Fruit fly (Drosophila melanogaster) whole organism, embryonic: ENCODE results near the gene CG31019.
A peak's percentile ranks its signal among the peaks of the same experiment; 100 is the strongest.

Experiments
- CG10366 ChIP-seq: fragments of 200-800 bp; sonication (Bioruptor generic); IDR thresholded peaks from 2 replicates; pipeline ENCODE4 v1.3.6; 2022; ENCODE audit warnings: missing biosample characterization, missing genetic modification characterization
- CG10431 ChIP-seq: fragments of 200-800 bp; sonication (Bioruptor generic); optimal IDR thresholded peaks from 3 replicates; lab custom pipeline; 2018; ENCODE audit warnings: missing biosample characterization, mild to moderate bottlenecking, missing genetic modification characterization
- CG11504 ChIP-seq: fragments of 200-800 bp; sonication (Bioruptor generic); optimal IDR thresholded peaks from 3 replicates; lab custom pipeline; 2019; ENCODE audit warnings: missing biosample characterization, mild to moderate bottlenecking, missing genetic modification characterization, moderate library complexity
- CG12391 ChIP-seq: fragments of 200-800 bp; sonication (Bioruptor generic); optimal IDR thresholded peaks from 3 replicates; lab custom pipeline; 2018; ENCODE audit warnings: missing biosample characterization, mild to moderate bottlenecking, missing genetic modification characterization, moderate library complexity
- CG15514 ChIP-seq: fragments of 200-800 bp; sonication (Bioruptor generic); optimal IDR thresholded peaks from 3 replicates; lab custom pipeline; 2017; ENCODE audit warnings: missing biosample characterization, missing genetic modification characterization, mild to moderate bottlenecking, moderate library complexity, missing genetic modification reagents
- CG1602 ChIP-seq: fragments of 200-800 bp; sonication (Bioruptor generic); optimal IDR thresholded peaks from 3 replicates; lab custom pipeline; 2016; ENCODE audit warnings: missing biosample characterization, missing genetic modification characterization
- CG17612 ChIP-seq: fragments of 200-800 bp; sonication (Bioruptor generic); IDR thresholded peaks from 2 replicates; pipeline ENCODE4 v1.3.6; 2022; ENCODE audit warnings: missing biosample characterization, missing genetic modification characterization
- CG30020 ChIP-seq: fragments of 200-800 bp; optimal IDR thresholded peaks from 2 replicates; lab custom pipeline; 2019; ENCODE audit warnings: missing biosample characterization, mild to moderate bottlenecking, missing genetic modification characterization, moderate library complexity
- CG32767 ChIP-seq: fragments of 200-800 bp; sonication (Bioruptor generic); IDR thresholded peaks from 2 replicates; pipeline ENCODE4 v1.3.6; 2022; ENCODE audit warnings: missing biosample characterization, missing genetic modification characterization
- CG3995 ChIP-seq: fragments of 200-800 bp; sonication (Bioruptor generic); optimal IDR thresholded peaks from 3 replicates; lab custom pipeline; 2016; ENCODE audit warnings: missing biosample characterization, missing genetic modification characterization
- CG4328 ChIP-seq: fragments of 200-800 bp; sonication (Bioruptor generic); optimal IDR thresholded peaks from 3 replicates; lab custom pipeline; 2017; ENCODE audit warnings: missing biosample characterization, missing genetic modification reagents, missing genetic modification characterization
- CG6254 ChIP-seq: fragments of 200-800 bp; sonication (Bioruptor generic); optimal IDR thresholded peaks from 3 replicates; lab custom pipeline; 2017; ENCODE audit warnings: mild to moderate bottlenecking, missing biosample characterization, missing genetic modification reagents, missing genetic modification characterization
- CG7928 ChIP-seq: fragments of 200-800 bp; sonication (Bioruptor generic); optimal IDR thresholded peaks from 2 replicates; lab custom pipeline; 2017; ENCODE audit warnings: missing biosample characterization, mild to moderate bottlenecking, missing genetic modification characterization
- CG7963 ChIP-seq: fragments of 200-800 bp; sonication (Bioruptor generic); IDR thresholded peaks from 3 replicates; pipeline ENCODE4 v1.3.6; 2022; ENCODE audit warnings: missing biosample characterization, missing genetic modification characterization; ENCODE audit not compliant: partially characterized antibody
- CG8359 ChIP-seq: fragments of 200-800 bp; sonication (Bioruptor generic); optimal IDR thresholded peaks from 2 replicates; lab custom pipeline; 2017; ENCODE audit warnings: missing biosample characterization, mild to moderate bottlenecking, missing genetic modification characterization, borderline replicate concordance
- CG8388 ChIP-seq: fragments of 200-800 bp; sonication (Bioruptor generic); optimal IDR thresholded peaks from 2 replicates; lab custom pipeline; 2019; ENCODE audit warnings: missing biosample characterization, mild to moderate bottlenecking, missing genetic modification characterization, moderate library complexity
- CG8944 ChIP-seq: fragments of 200-800 bp; sonication (Bioruptor generic); optimal IDR thresholded peaks from 3 replicates; lab custom pipeline; 2016; ENCODE audit warnings: missing biosample characterization, missing genetic modification characterization
- Dll ChIP-seq: fragments of 200-800 bp; sonication (Bioruptor generic); IDR thresholded peaks from 4 replicates; pipeline ENCODE4 v1.3.6; 2022; ENCODE audit warnings: missing biosample characterization, missing genetic modification characterization; ENCODE audit not compliant: partially characterized antibody
- Fer2 ChIP-seq: fragments of 200-800 bp; sonication (Bioruptor generic); optimal IDR thresholded peaks from 2 replicates; lab custom pipeline; 2018; ENCODE audit warnings: missing biosample characterization, mild to moderate bottlenecking, missing genetic modification characterization, moderate library complexity
- Nf-YC ChIP-seq: fragments of 200-800 bp; optimal IDR thresholded peaks from 3 replicates; lab custom pipeline; 2019; ENCODE audit warnings: missing biosample characterization, mild to moderate bottlenecking, missing genetic modification characterization, moderate library complexity
- PHDP ChIP-seq: fragments of 200-800 bp; sonication (Bioruptor generic); optimal IDR thresholded peaks from 3 replicates; lab custom pipeline; 2018; ENCODE audit warnings: missing biosample characterization, mild to moderate bottlenecking, missing genetic modification characterization, moderate library complexity
- Sox102F ChIP-seq: fragments of 200-800 bp; sonication (Bioruptor generic); optimal IDR thresholded peaks from 2 replicates; lab custom pipeline; 2018; ENCODE audit warnings: missing biosample characterization, mild to moderate bottlenecking, missing genetic modification characterization, moderate library complexity
- Xrp1 ChIP-seq: fragments of 200-800 bp; sonication (Bioruptor generic); IDR thresholded peaks from 2 replicates; pipeline ENCODE4 v1.3.6; 2022; ENCODE audit warnings: missing biosample characterization, missing genetic modification characterization
- abd-A ChIP-seq: fragments of 200-800 bp; sonication (Bioruptor generic); optimal IDR thresholded peaks from 3 replicates; lab custom pipeline; 2019; ENCODE audit warnings: missing biosample characterization, mild to moderate bottlenecking, missing genetic modification characterization, moderate library complexity
- ac ChIP-seq: fragments of 200-800 bp; sonication (Bioruptor generic); optimal IDR thresholded peaks from 3 replicates; lab custom pipeline; 2017; ENCODE audit warnings: missing biosample characterization, mild to moderate bottlenecking, missing genetic modification characterization
- bigmax ChIP-seq: fragments of 200-800 bp; sonication (Bioruptor generic); optimal IDR thresholded peaks from 2 replicates; lab custom pipeline; 2018; ENCODE audit warnings: missing biosample characterization, mild to moderate bottlenecking, missing genetic modification characterization
- btn ChIP-seq: fragments of 200-800 bp; sonication (Bioruptor generic); optimal IDR thresholded peaks from 2 replicates; lab custom pipeline; 2016; ENCODE audit warnings: missing biosample characterization, missing genetic modification characterization
- dysf ChIP-seq: fragments of 200-800 bp; sonication (Bioruptor generic); IDR thresholded peaks from 3 replicates; pipeline ENCODE4 v1.3.6; 2022; ENCODE audit warnings: missing biosample characterization, missing genetic modification characterization
- ewg ChIP-seq: fragments of 200-800 bp; sonication (Bioruptor generic); optimal IDR thresholded peaks from 3 replicates; lab custom pipeline; 2017; ENCODE audit warnings: mild to moderate bottlenecking, missing biosample characterization, missing genetic modification reagents, missing genetic modification characterization
- fd64A ChIP-seq: fragments of 200-800 bp; sonication (Bioruptor generic); optimal IDR thresholded peaks from 3 replicates; lab custom pipeline; 2018; ENCODE audit warnings: missing biosample characterization, mild to moderate bottlenecking, missing genetic modification characterization
- gcm ChIP-seq: fragments of 200-800 bp; sonication (Bioruptor generic); optimal IDR thresholded peaks from 2 replicates; lab custom pipeline; 2019; ENCODE audit warnings: missing biosample characterization, mild to moderate bottlenecking, missing genetic modification characterization, moderate library complexity
- gro ChIP-seq: fragments of 200-800 bp; sonication (Bioruptor generic); optimal IDR thresholded peaks from 2 replicates; lab custom pipeline; 2016; ENCODE audit warnings: missing biosample characterization, missing genetic modification characterization
- ham ChIP-seq: fragments of 200-800 bp; sonication (Bioruptor generic); IDR thresholded peaks from 2 replicates; pipeline ENCODE4 v1.3.6; 2022; ENCODE audit warnings: missing biosample characterization, missing genetic modification characterization
- hb ChIP-seq: fragments of 200-800 bp; sonication (Bioruptor generic); IDR thresholded peaks from 3 replicates; pipeline ENCODE4 v1.3.6; 2022; ENCODE audit warnings: missing biosample characterization, missing genetic modification characterization; ENCODE audit not compliant: partially characterized antibody
- hbn ChIP-seq: fragments of 200-800 bp; sonication (Bioruptor generic); IDR thresholded peaks from 2 replicates; pipeline ENCODE4 v1.3.6; 2022; ENCODE audit warnings: missing biosample characterization, missing genetic modification characterization; ENCODE audit not compliant: partially characterized antibody
- knrl ChIP-seq: fragments of 200-800 bp; sonication (Bioruptor generic); IDR thresholded peaks from 3 replicates; pipeline ENCODE4 v1.3.6; 2022; ENCODE audit warnings: missing biosample characterization, missing genetic modification characterization; ENCODE audit not compliant: partially characterized antibody
- otp ChIP-seq: fragments of 200-800 bp; sonication (Bioruptor generic); IDR thresholded peaks from 3 replicates; pipeline ENCODE4, ENCODE4 v1.3.6; 2022; ENCODE audit warnings: missing biosample characterization, missing genetic modification characterization
- p53 ChIP-seq: fragments of 200-800 bp; sonication (Bioruptor generic); optimal IDR thresholded peaks from 2 replicates; lab custom pipeline; 2016; ENCODE audit warnings: missing biosample characterization, missing genetic modification characterization
- pfk ChIP-seq: fragments of 200-800 bp; sonication (Bioruptor generic); optimal IDR thresholded peaks from 2 replicates; lab custom pipeline; 2018; ENCODE audit warnings: missing biosample characterization, mild to moderate bottlenecking, missing genetic modification characterization, moderate library complexity
- phol ChIP-seq: fragments of 200-800 bp; sonication (Bioruptor generic); optimal IDR thresholded peaks from 3 replicates; lab custom pipeline; 2018; ENCODE audit warnings: missing biosample characterization, mild to moderate bottlenecking, missing genetic modification characterization, moderate library complexity
- pros ChIP-seq: fragments of 200-800 bp; sonication (Bioruptor generic); optimal IDR thresholded peaks from 3 replicates; lab custom pipeline; 2019; ENCODE audit warnings: missing biosample characterization, mild to moderate bottlenecking, missing genetic modification characterization, moderate library complexity
- rib ChIP-seq: fragments of 200-800 bp; sonication (Bioruptor generic); IDR thresholded peaks from 2 replicates; pipeline ENCODE4 v1.3.6; 2022; ENCODE audit warnings: missing biosample characterization, missing genetic modification characterization
- tll ChIP-seq, 2 experiments: fragments of 200-800 bp in 1 of 2; fragments of >200 bp in 1 of 2; sonication (Bioruptor generic) in 1 of 2; optimal IDR thresholded peaks; 2 replicates each; lab custom pipeline; 2017 to 2019; ENCODE audit warnings: missing biosample characterization in 2 of 2, missing genetic modification characterization in 2 of 2, mild to moderate bottlenecking in 1 of 2, moderate library complexity in 1 of 2
- ttk ChIP-seq: fragments of 200-800 bp; sonication (Bioruptor generic); IDR thresholded peaks from 2 replicates; pipeline ENCODE4 v2.1.2; 2022; ENCODE audit warnings: missing biosample characterization, missing genetic modification characterization
- twi ChIP-seq: fragments of 200-800 bp; optimal IDR thresholded peaks from 2 replicates; lab custom pipeline; 2019; ENCODE audit warnings: missing biosample characterization, mild to moderate bottlenecking, missing genetic modification characterization, moderate library complexity
- unc-4 ChIP-seq: fragments of 200-800 bp; sonication (Bioruptor generic); IDR thresholded peaks from 2 replicates; pipeline ENCODE4 v1.3.6; 2022; ENCODE audit warnings: missing biosample characterization, missing genetic modification characterization; ENCODE audit not compliant: partially characterized antibody
- wdn ChIP-seq: fragments of 200-800 bp; sonication (Bioruptor generic); IDR thresholded peaks from 2 replicates; pipeline ENCODE4 v1.3.6; 2022; ENCODE audit warnings: missing biosample characterization, missing genetic modification characterization

Gene CG31019

dm6 chr3R:30600154-30601009 lies 3.6 kb downstream of the CG31019 start (continued):
- TF ChIP-seq ttk (GFP tag; lab: Robert Waterston, UW) (peak; percentile 89), tll (GFP tag; optimal IDR thresholded peaks at IDR 0.05; lab: Kevin White, UChicago) (peak in 1 of 2 experiments; percentile 6), otp (GFP tag; lab: Robert Waterston, UW) (peak; percentile 93), Nf-YC (tag; lab: Kevin White, UChicago) (peak; percentile 76), CG15514 (peak; percentile 82), CG4328 (GFP tag; lab: Kevin White, UChicago) (peak; percentile 81), dysf (peak; percentile 92), ac (GFP tag; lab: Kevin White, UChicago) (peak; percentile 61), twi (peak; percentile 70), unc-4 (no peak; the same call in 1 of the 2 replicates), CG7928 (GFP tag; lab: Kevin White, UChicago) (peak; percentile 56), hbn (GFP tag; lab: Robert Waterston, UW) (no peak), pfk (GFP tag; lab: Kevin White, UChicago) (no peak), CG3995 (GFP tag; lab: Kevin White, UChicago) (peak; percentile 63), p53 (GFP tag; lab: Kevin White, UChicago) (peak; percentile 66), ham (peak; percentile 67; the same call in 1 of the 2 replicates), CG30020 (tag; lab: Kevin White, UChicago) (no peak), CG10431 (GFP tag; lab: Kevin White, UChicago) (no peak), PHDP (tag; lab: Kevin White, UChicago) (peak; percentile 92), rib (peak; percentile 90), CG7963 (GFP tag; lab: Robert Waterston, UW) (no peak), phol (peak; percentile 88), gro (peak; percentile 94), abd-A (tag; lab: Kevin White, UChicago) (no peak), ewg (peak; percentile 78), CG11504 (tag; lab: Kevin White, UChicago) (peak; percentile 90), gcm (peak; percentile 94), Sox102F (GFP tag; lab: Kevin White, UChicago) (peak; percentile 92), CG12391 (peak; percentile 92), CG8388 (GFP tag; lab: Kevin White, UChicago) (peak; percentile 93), knrl (GFP tag; lab: Robert Waterston, UW) (no peak), CG17612 (GFP tag; lab: Robert Waterston, UW) (peak; percentile 83), CG8359 (GFP tag; lab: Kevin White, UChicago) (peak; percentile 53), CG1602 (GFP tag; lab: Kevin White, UChicago) (peak; percentile 87), CG32767 (GFP tag; lab: Robert Waterston, UW) (peak; percentile 89), hb (GFP tag; lab: Robert Waterston, UW) (no peak), CG8944 (GFP tag; lab: Kevin White, UChicago) (peak; percentile 79), Dll (0 out of 4 replicates have a peak, but pooled peaks have one; percentile 23), CG6254 (GFP tag; lab: Kevin White, UChicago) (peak; percentile 88), bigmax (GFP tag; lab: Kevin White, UChicago) (no peak), pros (GFP tag; lab: Kevin White, UChicago) (no peak), btn (GFP tag; lab: Kevin White, UChicago) (peak; percentile 58), wdn (GFP tag; lab: Robert Waterston, UW) (peak; percentile 87), CG10366 (GFP tag; lab: Robert Waterston, UW) (peak; percentile 93), fd64A (GFP tag; lab: Kevin White, UChicago) (peak; percentile 78), Fer2 (peak; percentile 73), Xrp1 (GFP tag; lab: Robert Waterston, UW) (peak; percentile 95)
